4 worm cellular contexts compared by ENCODE assay signal in the genomic region with DNA sequence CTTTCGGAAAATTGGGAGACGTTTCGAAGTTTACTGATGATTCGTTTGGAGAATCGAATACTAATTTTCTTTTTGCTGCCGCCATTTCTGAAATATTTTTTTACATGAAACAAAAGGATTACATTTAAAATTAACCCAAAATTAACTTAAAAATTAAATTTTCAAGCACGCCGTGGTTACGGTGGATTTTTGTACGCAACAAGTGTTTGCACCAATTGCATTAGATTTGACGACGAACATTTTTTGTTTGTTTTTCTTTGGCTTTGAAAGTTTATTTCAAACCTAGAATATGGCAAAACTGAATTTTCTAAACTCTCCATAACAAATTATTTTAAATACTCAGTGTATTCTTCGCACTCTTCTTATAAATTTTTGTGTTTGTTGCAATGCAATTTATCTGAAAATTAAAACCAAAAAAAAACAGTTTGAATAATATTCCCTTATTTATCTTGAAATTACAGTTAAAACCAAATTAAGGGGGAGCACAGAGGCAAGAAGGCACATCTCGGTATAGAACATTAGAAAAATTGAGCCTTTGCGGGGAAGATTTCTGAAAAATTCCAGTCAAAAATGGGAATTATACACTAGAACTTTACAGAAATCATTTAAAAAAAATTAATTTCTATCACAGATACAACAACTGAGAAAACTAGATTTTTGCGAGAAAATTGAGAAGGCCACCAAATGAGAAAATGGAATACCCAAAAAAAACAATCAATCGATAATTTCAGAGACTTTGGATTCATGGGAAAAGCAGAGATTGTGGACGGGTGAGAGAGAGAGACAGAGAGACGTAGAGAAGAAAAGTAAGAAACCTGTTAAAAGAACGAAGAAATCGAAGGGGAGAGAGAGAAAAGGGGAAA.
TF ChIP-seq lines count a peak whose summit lies in the region.

A gene (minus strand): TSS at position 87 of the 863 bp plus-strand sequence.

TF ChIP-seq in whole organism, L1 larva, 84 proteins besides CTCF, POLR2A, EP300 and RAD21 (continued from another document):
- no peak for TF ChIP-seq egl-27 (tag; optimal IDR thresholded peaks at IDR 0.05; lab: Kevin White, UChicago)
- no peak for TF ChIP-seq lin-35 (GFP tag; optimal IDR thresholded peaks at IDR 0.05; lab: Kevin White, UChicago)
TF ChIP-seq in whole organism, L1 larva: peak in this region for 5.

TF ChIP-seq in whole organism, L2 larva, 48 proteins besides CTCF, POLR2A, EP300 and RAD21 (continued from another document):
- TF ChIP-seq zag-1 (tag; optimal IDR thresholded peaks at IDR 0.05; lab: Kevin White, UChicago) (no peak), lin-11 (tag; optimal IDR thresholded peaks at IDR 0.05; lab: Kevin White, UChicago) (no peak), sem-4 (tag; optimal IDR thresholded peaks at IDR 0.05; lab: Kevin White, UChicago) (no peak), nhr-23 (tag; optimal IDR thresholded peaks at IDR 0.05; lab: Kevin White, UChicago) (no peak), F13H6.1 (tag; optimal IDR thresholded peaks at IDR 0.05; lab: Kevin White, UChicago) (no peak), nhr-129 (tag; optimal IDR thresholded peaks at IDR 0.05; lab: Kevin White, UChicago) (no peak), blmp-1 (tag; optimal IDR thresholded peaks at IDR 0.05; lab: Kevin White, UChicago; ENCODE audit: insufficient read depth) (no peak), ceh-82 (tag; optimal IDR thresholded peaks at IDR 0.05; lab: Kevin White, UChicago) (no peak), nhr-21 (tag; optimal IDR thresholded peaks at IDR 0.05; lab: Kevin White, UChicago) (no peak), ama-1 (optimal IDR thresholded peaks at IDR 0.05; lab: Kevin White, UChicago) (no peak), C34F6.9 (tag; optimal IDR thresholded peaks at IDR 0.05; lab: Kevin White, UChicago) (no peak), mbf-1 (tag; optimal IDR thresholded peaks at IDR 0.05; lab: Kevin White, UChicago) (no peak), alr-1 (tag; optimal IDR thresholded peaks at IDR 0.05; lab: Kevin White, UChicago) (no peak), nhr-237 (tag; optimal IDR thresholded peaks at IDR 0.05; lab: Kevin White, UChicago) (no peak)
TF ChIP-seq in whole organism, L2 larva: peak in this region for 3.

TF ChIP-seq in whole organism, L4 larva, 104 proteins besides CTCF, POLR2A, EP300 and RAD21 (continued from another document):
- TF ChIP-seq madf-9 (GFP tag; conservative IDR thresholded peaks at IDR 0.05; lab: Robert Waterston, UW) (0 out of 2 replicates have a peak, but pooled peaks have one; percentile 4), nhr-25 (tag; optimal IDR thresholded peaks at IDR 0.05; lab: Kevin White, UChicago; ENCODE audit: borderline replicate concordance, insufficient read depth) (peak; percentile 20), mes-2 (tag; optimal IDR thresholded peaks at IDR 0.05; lab: Kevin White, UChicago; ENCODE audit: poor library complexity, severe bottlenecking) (peak; percentile 64), zfp-3 (GFP tag; conservative IDR thresholded peaks at IDR 0.05; lab: Robert Waterston, UW) (peak; percentile 80), ceh-28 (tag; optimal IDR thresholded peaks at IDR 0.05; lab: Kevin White, UChicago) (peak; percentile 67), arid-1 (GFP tag; conservative IDR thresholded peaks at IDR 0.05; lab: Robert Waterston, UW) (peak; percentile 47; the same call in 1 of the 2 replicates), hlh-11 (tag; optimal IDR thresholded peaks at IDR 0.05; lab: Kevin White, UChicago) (peak; percentile 17), zfp-2 (tag; optimal IDR thresholded peaks at IDR 0.05; lab: Kevin White, UChicago) (no peak), unc-62 (GFP tag; optimal IDR thresholded peaks at IDR 0.05 in 1 of 2; lab: Kevin White, UChicago) (peak in 1 of 2 experiments; percentile 81), unc-62 (tag; optimal IDR thresholded peaks at IDR 0.05; lab: Kevin White, UChicago) (no peak), tag-97 (GFP tag; IDR thresholded peaks at IDR 0.05; lab: Robert Waterston, UW) (no peak), nhr-77 (tag; optimal IDR thresholded peaks at IDR 0.05; lab: Kevin White, UChicago) (no peak), daf-12 (tag; optimal IDR thresholded peaks at IDR 0.05; lab: Kevin White, UChicago) (no peak), nhr-41 (GFP tag; IDR thresholded peaks at IDR 0.05; lab: Robert Waterston, UW) (no peak), Y48G9A.11 (GFP tag; IDR thresholded peaks at IDR 0.05; lab: Robert Waterston, UW) (0 out of 2 replicates have a peak, but pooled peaks have one; percentile 27), nhr-102 (tag; optimal IDR thresholded peaks at IDR 0.05; lab: Kevin White, UChicago) (peak; percentile 18), T26A8.4 (GFP tag; IDR thresholded peaks at IDR 0.05; lab: Robert Waterston, UW) (peak; percentile 39; the same call in 1 of the 2 replicates), pqm-1 (tag; optimal IDR thresholded peaks at IDR 0.05; lab: Kevin White, UChicago) (no peak), pha-4 (GFP tag; IDR thresholded peaks at IDR 0.05; lab: Robert Waterston, UW) (peak; percentile 42), pha-4 (tag; optimal IDR thresholded peaks at IDR 0.05; lab: Kevin White, UChicago) (no peak), hmg-1.1 (GFP tag; IDR thresholded peaks at IDR 0.05; lab: Robert Waterston, UW) (peak; percentile 14; the same call in 1 of the 2 replicates), mdt-29 (GFP tag; IDR thresholded peaks at IDR 0.05; lab: Robert Waterston, UW) (peak; percentile 39; the same call in 1 of the 2 replicates), sdz-12 (GFP tag; optimal IDR thresholded peaks at IDR 0.05; lab: Kevin White, UChicago) (peak; percentile 18), skn-1 (tag; optimal IDR thresholded peaks at IDR 0.05; lab: Kevin White, UChicago) (no peak), egl-43 (GFP tag; IDR thresholded peaks at IDR 0.05; lab: Robert Waterston, UW) (0 out of 2 replicates have a peak, but pooled peaks have one; percentile 9), dmd-8 (GFP tag; IDR thresholded peaks at IDR 0.05; lab: Robert Waterston, UW) (0 out of 2 replicates have a peak, but pooled peaks have one; percentile 14), F10B5.3 (tag; optimal IDR thresholded peaks at IDR 0.05; lab: Kevin White, UChicago) (peak; percentile 25)
TF ChIP-seq in whole organism, L4 larva: peak in this region for 26.

TF ChIP-seq in whole organism, young adult, 124 proteins besides CTCF, POLR2A, EP300 and RAD21 (continued from another document):
- peak; percentile 60 for TF ChIP-seq lsl-1 (GFP tag; optimal IDR thresholded peaks at IDR 0.05; lab: Kevin White, UChicago)
- peak; percentile 22 for TF ChIP-seq F52B5.7 (tag; optimal IDR thresholded peaks at IDR 0.05; lab: Kevin White, UChicago)
- TF ChIP-seq rec-8 (tag; optimal IDR thresholded peaks at IDR 0.05; lab: Kevin White, UChicago): no peak
- no peak for TF ChIP-seq aptf-3 (GFP tag; IDR thresholded peaks at IDR 0.05; lab: Robert Waterston, UW)
- peak; percentile 9; the same call in 1 of the 2 replicates for TF ChIP-seq egl-44 (GFP tag; IDR thresholded peaks at IDR 0.05; lab: Robert Waterston, UW)
- TF ChIP-seq dox-1 (GFP tag; IDR thresholded peaks at IDR 0.05; lab: Robert Waterston, UW): no peak
- TF ChIP-seq nhr-179 (tag; optimal IDR thresholded peaks at IDR 0.05; lab: Kevin White, UChicago): no peak
- no peak for TF ChIP-seq hmg-1.2 (GFP tag; IDR thresholded peaks at IDR 0.05; lab: Robert Waterston, UW)
- TF ChIP-seq Y56A3A.18 (GFP tag; IDR thresholded peaks at IDR 0.05; lab: Robert Waterston, UW): no peak
- peak; percentile 23 for TF ChIP-seq him-1 (tag; optimal IDR thresholded peaks at IDR 0.05; lab: Kevin White, UChicago)
- TF ChIP-seq nfyb-1 (GFP tag; IDR thresholded peaks at IDR 0.05; lab: Robert Waterston, UW): 0 out of 2 replicates have a peak, but pooled peaks have one; percentile 35
- TF ChIP-seq F57A8.1 (GFP tag; optimal IDR thresholded peaks at IDR 0.05; lab: Kevin White, UChicago): no peak
- TF ChIP-seq ZK185.1 (tag; optimal IDR thresholded peaks at IDR 0.05; lab: Kevin White, UChicago; ENCODE audit: poor library complexity, severe bottlenecking): peak; percentile 36
- TF ChIP-seq K11D2.4 (GFP tag; IDR thresholded peaks at IDR 0.05; lab: Robert Waterston, UW): no peak
- TF ChIP-seq B0035.1 (tag; optimal IDR thresholded peaks at IDR 0.05; lab: Kevin White, UChicago): no peak
- TF ChIP-seq attf-3 (GFP tag; conservative IDR thresholded peaks at IDR 0.05; lab: Robert Waterston, UW): no peak; the same call in 1 of the 2 replicates
- peak in 1 of 2 experiments; percentile 56 for TF ChIP-seq let-607 (tag; optimal IDR thresholded peaks at IDR 0.05; lab: Kevin White, UChicago)
- TF ChIP-seq egl-18 (GFP tag; IDR thresholded peaks at IDR 0.05; lab: Robert Waterston, UW): 0 out of 2 replicates have a peak, but pooled peaks have one; percentile 24
- TF ChIP-seq cebp-2 (GFP tag; IDR thresholded peaks at IDR 0.05; lab: Robert Waterston, UW): 0 out of 2 replicates have a peak, but pooled peaks have one; percentile 59
- peak; percentile 76 for TF ChIP-seq B0336.3 (GFP tag; IDR thresholded peaks at IDR 0.05; lab: Robert Waterston, UW)
- no peak for TF ChIP-seq pha-4 (tag; optimal IDR thresholded peaks at IDR 0.05; lab: Kevin White, UChicago)
